Worm (Caenorhabditis elegans) whole organism, L1 larva: ENCODE measurements around the gene cct-6.

ENCODE experiments used
- C04F5.9 ChIP-seq: sonication (generic microtip); optimal IDR thresholded peaks from 2 replicates; lab custom pipeline; 2016; ENCODE audit warnings: missing genetic modification characterization, missing compliant biosample characterization
- ama-1 ChIP-seq: fragments of 150-350 bp; optimal IDR thresholded peaks from 2 replicates; lab custom pipeline; 2014
- blmp-1 ChIP-seq: fragments of 150-350 bp; optimal IDR thresholded peaks from 2 replicates; lab custom pipeline; 2014; ENCODE audit warnings: missing biosample characterization, missing genetic modification characterization
- ceh-63 ChIP-seq: fragments of 200-800 bp; sonication (Bioruptor generic); optimal IDR thresholded peaks from 2 replicates; lab custom pipeline; 2018; ENCODE audit warnings: mild to moderate bottlenecking, missing genetic modification characterization, missing compliant biosample characterization
- ceh-8 ChIP-seq: fragments of 200-800 bp; sonication (Bioruptor generic); optimal IDR thresholded peaks from 2 replicates; lab custom pipeline; 2018; ENCODE audit warnings: mild to moderate bottlenecking, missing genetic modification characterization, moderate library complexity, missing compliant biosample characterization
- ceh-90 ChIP-seq: sonication (generic microtip); optimal IDR thresholded peaks from 2 replicates; lab custom pipeline; 2016; ENCODE audit warnings: missing genetic modification characterization, missing compliant biosample characterization
- dpl-1 ChIP-seq, 3 experiments: fragments of 150-350 bp in 2 of 3; sonication (generic microtip) in 1 of 3; optimal IDR thresholded peaks; 2 replicates each; lab custom pipeline; 2014 to 2017; ENCODE audit warnings: missing biosample characterization in 3 of 3, missing genetic modification characterization in 3 of 3, missing genetic modification reagents in 3 of 3
- fos-1 ChIP-seq: fragments of 150-350 bp; optimal IDR thresholded peaks from 2 replicates; lab custom pipeline; 2014; ENCODE audit warnings: missing biosample characterization, missing genetic modification characterization
- rnt-1 ChIP-seq: sonication (generic microtip); optimal IDR thresholded peaks from 2 replicates; lab custom pipeline; 2016; ENCODE audit warnings: mild to moderate bottlenecking, missing genetic modification characterization, moderate library complexity, missing compliant biosample characterization
- tlp-1 ChIP-seq: fragments of 150-350 bp; optimal IDR thresholded peaks from 2 replicates; lab custom pipeline; 2014; ENCODE audit warnings: missing biosample characterization, missing genetic modification characterization
- unc-62 ChIP-seq: fragments of 150-350 bp; optimal IDR thresholded peaks from 2 replicates; lab custom pipeline; 2014; ENCODE audit warnings: missing biosample characterization, missing genetic modification reagents, missing genetic modification characterization
- ztf-11 ChIP-seq, 2 experiments: sonication (generic microtip); optimal IDR thresholded peaks; 2 replicates each; lab custom pipeline; 2016 to 2017; ENCODE audit warnings: missing genetic modification characterization in 2 of 2, missing biosample characterization in 1 of 2, missing compliant biosample characterization in 1 of 2
- ztf-4 ChIP-seq: fragments of 150-350 bp; optimal IDR thresholded peaks from 2 replicates; lab custom pipeline; 2014; ENCODE audit warnings: missing biosample characterization, missing genetic modification characterization

DNA sequence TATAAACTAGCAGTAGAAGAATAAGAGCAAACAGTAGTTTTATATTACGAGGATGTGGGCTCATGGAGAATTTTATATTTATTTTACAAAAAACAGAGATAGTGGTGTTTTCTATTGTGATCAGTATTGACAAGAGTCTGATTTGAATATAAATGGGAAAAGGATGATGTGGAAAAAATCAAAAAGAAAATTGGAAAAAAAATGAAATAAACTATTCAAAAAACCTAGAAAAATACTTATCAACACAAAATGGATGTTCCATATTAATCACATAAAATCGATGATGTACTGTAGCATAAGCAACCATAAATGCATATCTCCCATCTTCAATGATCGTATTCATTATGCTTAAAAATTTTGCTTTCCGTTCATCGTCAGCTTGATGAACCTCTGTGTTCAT is 31.4 kb upstream of the cct-6 start, which contains the start of gene C28H8.7:
- no peak for TF ChIP-seq ztf-11 (tag; optimal IDR thresholded peaks at IDR 0.05; lab: Kevin White, UChicago)
- no peak for TF ChIP-seq dpl-1 (GFP tag; optimal IDR thresholded peaks at IDR 0.05; lab: Kevin White, UChicago)
- no peak for TF ChIP-seq fos-1 (tag; lab: Kevin White, UChicago)
- no peak for TF ChIP-seq ztf-4 (tag; lab: Kevin White, UChicago)
- no peak for TF ChIP-seq unc-62 (GFP tag; lab: Kevin White, UChicago)
- no peak for TF ChIP-seq C04F5.9 (tag; lab: Kevin White, UChicago)
- TF ChIP-seq tlp-1 (tag; lab: Kevin White, UChicago) = no peak
- TF ChIP-seq rnt-1 = no peak
- no peak for TF ChIP-seq blmp-1 (tag; lab: Kevin White, UChicago)
- no peak for TF ChIP-seq ceh-8 (GFP tag; lab: Kevin White, UChicago)
- no peak for TF ChIP-seq ama-1 (lab: Kevin White, UChicago)
- TF ChIP-seq ceh-63 = no peak
- TF ChIP-seq ceh-90 (tag; lab: Kevin White, UChicago) = no peak
